Worm (Caenorhabditis elegans) whole organism, young adult: ENCODE measurements around the gene F41B4.1.

Experiments
- T26A5.8 ChIP-seq: sonication (generic microtip); optimal IDR thresholded peaks from 2 replicates; lab custom pipeline; 2016; ENCODE audit warnings: missing genetic modification characterization, missing compliant biosample characterization
- hsf-1 ChIP-seq: fragments of 200-800 bp; sonication (Bioruptor generic); IDR thresholded peaks from 2 replicates; pipeline ENCODE4 v1.3.6; 2022; ENCODE audit warnings: missing genetic modification reagents, missing genetic modification characterization, missing compliant biosample characterization
- pha-4 ChIP-seq: fragments of 150-350 bp; sonication (generic microtip); optimal IDR thresholded peaks from 2 replicates; lab custom pipeline; 2014; ENCODE audit warnings: missing biosample characterization, missing genetic modification reagents, missing genetic modification characterization
- tbp1 ChIP-seq: fragments of 200-800 bp; sonication (Bioruptor generic); optimal IDR thresholded peaks from 2 replicates; lab custom pipeline; 2018; ENCODE audit warnings: mild to moderate bottlenecking, missing genetic modification characterization, missing compliant biosample characterization
- tbx-9 ChIP-seq: sonication (generic microtip); optimal IDR thresholded peaks from 2 replicates; lab custom pipeline; 2016; ENCODE audit warnings: borderline replicate concordance, missing genetic modification characterization, inconsistent platforms, missing compliant biosample characterization

ce11 chrX:6875273-6875672 is 49.6 kb upstream of the F41B4.1 start:
- TF ChIP-seq tbp1 (GFP tag; lab: Kevin White, UChicago): no peak
- TF ChIP-seq hsf-1 (GFP tag; lab: Robert Waterston, UW): no peak
- no peak for TF ChIP-seq pha-4 (tag; lab: Kevin White, UChicago)
- no peak for TF ChIP-seq tbx-9 (tag; lab: Kevin White, UChicago)
- TF ChIP-seq T26A5.8 (tag; lab: Kevin White, UChicago): no peak
